Worm (Caenorhabditis elegans): ENCODE results near the gene str-145.
A peak's percentile ranks its signal among the peaks of the same experiment; 100 is the strongest.

Gene str-145

ce11 chrV:8075712-8076111 is 22.4 kb downstream of the str-145 start, which contains the start of gene catp-3:
catp-3 (plus strand) TSS chrV:8076012.
- TF ChIP-seq snpc-4 (tag; optimal IDR thresholded peaks at IDR 0.05) (no peak), fkh-8 (tag; optimal IDR thresholded peaks at IDR 0.05) (no peak), lsy-2 (tag; optimal IDR thresholded peaks at IDR 0.05) (no peak), unc-98 (GFP tag; IDR thresholded peaks at IDR 0.05) (no peak), ces-1 (GFP tag; optimal IDR thresholded peaks at IDR 0.05) (no peak), mdl-1 (tag; optimal IDR thresholded peaks at IDR 0.05) (no peak), nhr-85 (tag) (no peak), jun-1 (tag; optimal IDR thresholded peaks at IDR 0.05) (no peak), lin-35 (GFP tag; optimal IDR thresholded peaks at IDR 0.05) (no peak), nhr-77 (tag; optimal IDR thresholded peaks at IDR 0.05) (no peak), hlh-4 (tag; optimal IDR thresholded peaks at IDR 0.05) (no peak), ceh-8 (GFP tag; optimal IDR thresholded peaks at IDR 0.05) (no peak), F16B12.6 (tag; optimal IDR thresholded peaks at IDR 0.05) (no peak), nhr-19 (GFP tag; conservative IDR thresholded peaks at IDR 0.05) (no peak), ets-5 (GFP tag; IDR thresholded peaks at IDR 0.05) (no peak), grh-1 (GFP tag; IDR thresholded peaks at IDR 0.05) (no peak), Y116A8C.19 (tag; optimal IDR thresholded peaks at IDR 0.05; ENCODE audit: borderline replicate concordance) (no peak)

- TF ChIP-seq elt-3 (tag; optimal IDR thresholded peaks at IDR 0.05) (peak in 5 of 6 experiments; percentile 78 to 89 (median 86)), dsc-1 (tag; optimal IDR thresholded peaks at IDR 0.05) (peak; percentile 56), dpl-1 (GFP tag; optimal IDR thresholded peaks at IDR 0.05) (no peak), blmp-1 (tag; optimal IDR thresholded peaks at IDR 0.05) (peak; percentile 89), nhr-85 (tag) (peak; percentile 85), pqm-1 (tag; optimal IDR thresholded peaks at IDR 0.05) (no peak), nhr-20 (tag; optimal IDR thresholded peaks at IDR 0.05) (peak; percentile 29)
Observed at ce11 chrV:8073162-8073561, 25.0 kb downstream of the str-145 start.

- peak; percentile 15 for TF ChIP-seq dsc-1 (tag; optimal IDR thresholded peaks at IDR 0.05)
- no peak for TF ChIP-seq fos-1 (tag; optimal IDR thresholded peaks at IDR 0.05)
Observed at ce11 chrV:8072047-8072446, 26.1 kb downstream of the str-145 start, which contains the start of gene str-144. str-144 (minus strand) TSS chrV:8072147.

ce11 chrV:8069637-8070036 is 28.5 kb downstream of the str-145 start, which contains the start of gene str-143:
str-143 (minus strand) TSS chrV:8069737.
- TF ChIP-seq ztf-11 (tag; optimal IDR thresholded peaks at IDR 0.05) (no peak), fkh-10 (GFP tag; optimal IDR thresholded peaks at IDR 0.05) (no peak), nhr-237 (tag; optimal IDR thresholded peaks at IDR 0.05) (no peak), lir-3 (tag; optimal IDR thresholded peaks at IDR 0.05; ENCODE audit: poor library complexity) (no peak), rnt-1 (tag; optimal IDR thresholded peaks at IDR 0.05) (no peak), tbx-2 (tag; optimal IDR thresholded peaks at IDR 0.05) (no peak), F16B12.6 (tag; optimal IDR thresholded peaks at IDR 0.05) (no peak), lsy-2 (tag; optimal IDR thresholded peaks at IDR 0.05) (no peak), ceh-8 (GFP tag; optimal IDR thresholded peaks at IDR 0.05) (no peak), C04F5.9 (tag; optimal IDR thresholded peaks at IDR 0.05) (no peak), nhr-19 (GFP tag; conservative IDR thresholded peaks at IDR 0.05) (no peak), tlp-1 (tag; optimal IDR thresholded peaks at IDR 0.05) (no peak), efl-1 (optimal IDR thresholded peaks at IDR 0.05) (no peak), efl-1 (GFP tag; optimal IDR thresholded peaks at IDR 0.05 in 1 of 2) (no peak), fkh-8 (tag; optimal IDR thresholded peaks at IDR 0.05) (no peak)

ce11 chrV:8067800-8068199 is 30.3 kb downstream of the str-145 start, which contains the start of gene str-140:
str-140 (minus strand) TSS chrV:8067900.
- TF ChIP-seq lin-14 (GFP tag; optimal IDR thresholded peaks at IDR 0.05) (no peak), lsy-2 (tag; optimal IDR thresholded peaks at IDR 0.05) (no peak), F16B12.6 (tag; optimal IDR thresholded peaks at IDR 0.05) (no peak), nhr-71 (tag; optimal IDR thresholded peaks at IDR 0.05) (no peak), lin-35 (GFP tag; optimal IDR thresholded peaks at IDR 0.05) (no peak), skn-1 (tag; optimal IDR thresholded peaks at IDR 0.05) (no peak), ceh-82 (tag; optimal IDR thresholded peaks at IDR 0.05) (no peak), ceh-63 (GFP tag; optimal IDR thresholded peaks at IDR 0.05) (no peak), mep-1 (tag; optimal IDR thresholded peaks at IDR 0.05) (no peak), ztf-11 (tag; optimal IDR thresholded peaks at IDR 0.05) (no peak)
